Worm (Caenorhabditis elegans) whole organism, L2 larva: Measurements from ENCODE around the gene srh-24.
A peak's percentile ranks its signal among the peaks of the same experiment; 100 is the strongest.

ENCODE experiments used
- C34F6.9 ChIP-seq: fragments of 150-350 bp; optimal IDR thresholded peaks from 2 replicates; lab custom pipeline; 2014; ENCODE audit warnings: missing biosample characterization, missing genetic modification characterization
- R02D3.7 ChIP-seq: fragments of 150-350 bp; optimal IDR thresholded peaks from 2 replicates; lab custom pipeline; 2014; ENCODE audit warnings: missing biosample characterization, missing genetic modification characterization
- Y55F3AM.14 ChIP-seq: fragments of 200-800 bp; sonication (Bioruptor generic); optimal IDR thresholded peaks from 2 replicates; lab custom pipeline; 2018; ENCODE audit warnings: mild to moderate bottlenecking, missing genetic modification characterization, missing compliant biosample characterization
- ZK546.5 ChIP-seq: sonication (generic microtip); optimal IDR thresholded peaks from 2 replicates; lab custom pipeline; 2017; ENCODE audit warnings: missing biosample characterization, missing genetic modification characterization
- alr-1 ChIP-seq: fragments of 150-350 bp; optimal IDR thresholded peaks from 2 replicates; lab custom pipeline; 2014; ENCODE audit warnings: missing biosample characterization, missing genetic modification characterization
- aly-2 ChIP-seq: fragments of 150-350 bp; optimal IDR thresholded peaks from 2 replicates; lab custom pipeline; 2014; ENCODE audit warnings: missing biosample characterization, missing genetic modification characterization
- ama-1 ChIP-seq: fragments of 150-350 bp; optimal IDR thresholded peaks from 2 replicates; lab custom pipeline; 2018; ENCODE audit warnings: inconsistent platforms
- blmp-1 ChIP-seq: sonication (generic microtip); optimal IDR thresholded peaks from 2 replicates; lab custom pipeline; 2017; ENCODE audit warnings: missing genetic modification characterization, mild to moderate bottlenecking, missing compliant biosample characterization, antibody characterized with exemption, moderate library complexity; ENCODE audit not compliant: insufficient read depth
- ceh-82 ChIP-seq: fragments of 150-350 bp; optimal IDR thresholded peaks from 2 replicates; lab custom pipeline; 2014; ENCODE audit warnings: missing biosample characterization, missing genetic modification characterization
- crh-2 ChIP-seq: sonication (generic microtip); optimal IDR thresholded peaks from 2 replicates; lab custom pipeline; 2017; ENCODE audit warnings: missing biosample characterization, missing genetic modification characterization
- dmd-4 ChIP-seq: sonication (generic microtip); optimal IDR thresholded peaks from 2 replicates; lab custom pipeline; 2017; ENCODE audit warnings: missing biosample characterization, missing genetic modification characterization
- elt-1 ChIP-seq: fragments of 150-350 bp; optimal IDR thresholded peaks from 2 replicates; lab custom pipeline; 2014; ENCODE audit warnings: missing biosample characterization, missing genetic modification characterization
- elt-3 ChIP-seq: sonication (generic microtip); optimal IDR thresholded peaks from 2 replicates; lab custom pipeline; 2017; ENCODE audit warnings: missing biosample characterization, missing genetic modification characterization
- fos-1 ChIP-seq: fragments of 150-350 bp; optimal IDR thresholded peaks from 2 replicates; lab custom pipeline; 2014; ENCODE audit warnings: missing biosample characterization, missing genetic modification characterization
- gmeb-1 ChIP-seq: fragments of 150-350 bp; optimal IDR thresholded peaks from 2 replicates; lab custom pipeline; 2014; ENCODE audit warnings: missing biosample characterization, missing genetic modification characterization
- lin-13 ChIP-seq: fragments of 150-350 bp; optimal IDR thresholded peaks from 2 replicates; lab custom pipeline; 2014; ENCODE audit warnings: missing biosample characterization, missing genetic modification reagents, missing genetic modification characterization
- lin-39 ChIP-seq: fragments of 150-350 bp; optimal IDR thresholded peaks from 2 replicates; lab custom pipeline; 2014; ENCODE audit warnings: missing biosample characterization, missing genetic modification reagents, missing genetic modification characterization
- lsy-2 ChIP-seq, 2 experiments: fragments of 150-350 bp in 1 of 2; sonication (generic microtip) in 1 of 2; optimal IDR thresholded peaks; 2 replicates each; lab custom pipeline; 2014 to 2017; ENCODE audit warnings: missing biosample characterization in 2 of 2, missing genetic modification characterization in 2 of 2
- mab-5 ChIP-seq: fragments of 150-350 bp; optimal IDR thresholded peaks from 2 replicates; lab custom pipeline; 2014; ENCODE audit warnings: missing biosample characterization, missing genetic modification characterization
- mdl-1 ChIP-seq, 2 experiments: fragments of 150-350 bp in 1 of 2; sonication (generic microtip) in 1 of 2; optimal IDR thresholded peaks; 2 replicates each; lab custom pipeline; 2017; ENCODE audit warnings: missing biosample characterization in 2 of 2, missing genetic modification characterization in 2 of 2
- nhr-10 ChIP-seq: sonication (generic microtip); optimal IDR thresholded peaks from 2 replicates; lab custom pipeline; 2017; ENCODE audit warnings: missing biosample characterization, missing genetic modification characterization
- nhr-11 ChIP-seq: fragments of 150-350 bp; optimal IDR thresholded peaks from 2 replicates; lab custom pipeline; 2014; ENCODE audit warnings: missing biosample characterization, missing genetic modification characterization
- nhr-12 ChIP-seq: fragments of 150-350 bp; optimal IDR thresholded peaks from 2 replicates; lab custom pipeline; 2014; ENCODE audit warnings: missing biosample characterization, missing genetic modification characterization
- nhr-129 ChIP-seq: fragments of 150-350 bp; optimal IDR thresholded peaks from 2 replicates; lab custom pipeline; 2014; ENCODE audit warnings: missing biosample characterization, missing genetic modification characterization
- nhr-21 ChIP-seq: fragments of 150-350 bp; optimal IDR thresholded peaks from 2 replicates; lab custom pipeline; 2014; ENCODE audit warnings: missing biosample characterization, missing genetic modification characterization
- nhr-23 ChIP-seq: fragments of 150-350 bp; optimal IDR thresholded peaks from 2 replicates; lab custom pipeline; 2014; ENCODE audit warnings: missing biosample characterization, missing genetic modification reagents, missing genetic modification characterization
- nhr-237 ChIP-seq: fragments of 150-350 bp; optimal IDR thresholded peaks from 2 replicates; lab custom pipeline; 2014; ENCODE audit warnings: missing biosample characterization, missing genetic modification characterization
- nhr-25 ChIP-seq: fragments of 150-350 bp; sonication (generic microtip); optimal IDR thresholded peaks from 3 replicates; lab custom pipeline; 2014; ENCODE audit warnings: missing biosample characterization, missing genetic modification characterization
- nhr-77 ChIP-seq: fragments of 150-350 bp; optimal IDR thresholded peaks from 2 replicates; lab custom pipeline; 2014; ENCODE audit warnings: missing biosample characterization, missing genetic modification characterization
- peb-1 ChIP-seq: fragments of 150-350 bp; optimal IDR thresholded peaks from 2 replicates; lab custom pipeline; 2014; ENCODE audit warnings: missing biosample characterization, missing genetic modification characterization
- sem-4 ChIP-seq: fragments of 150-350 bp; optimal IDR thresholded peaks from 2 replicates; lab custom pipeline; 2014; ENCODE audit warnings: missing biosample characterization, missing genetic modification reagents, missing genetic modification characterization
- skn-1 ChIP-seq: sonication (generic microtip); optimal IDR thresholded peaks from 2 replicates; lab custom pipeline; 2017; ENCODE audit warnings: missing biosample characterization, missing genetic modification characterization
- sma-9 ChIP-seq, 2 experiments: fragments of 150-350 bp in 1 of 2; sonication (generic microtip) in 1 of 2; optimal IDR thresholded peaks; 2 replicates each; lab custom pipeline; 2014 to 2016; ENCODE audit warnings: missing genetic modification characterization in 2 of 2, mild to moderate bottlenecking in 1 of 2, missing biosample characterization in 1 of 2, missing compliant biosample characterization in 1 of 2, missing genetic modification reagents in 1 of 2, moderate library complexity in 1 of 2
- snpc-4 ChIP-seq: fragments of 150-350 bp; optimal IDR thresholded peaks from 2 replicates; lab custom pipeline; 2014; ENCODE audit warnings: missing biosample characterization, missing genetic modification characterization
- unc-39 ChIP-seq: fragments of 150-350 bp; optimal IDR thresholded peaks from 2 replicates; lab custom pipeline; 2014; ENCODE audit warnings: missing biosample characterization, missing genetic modification characterization
- unc-55 ChIP-seq: fragments of 150-350 bp; sonication (generic microtip); optimal IDR thresholded peaks from 3 replicates; lab custom pipeline; 2014; ENCODE audit warnings: missing biosample characterization, missing genetic modification reagents, missing genetic modification characterization
- unc-62 ChIP-seq: fragments of 150-350 bp; optimal IDR thresholded peaks from 2 replicates; lab custom pipeline; 2014; ENCODE audit warnings: missing biosample characterization, missing genetic modification reagents, missing genetic modification characterization
- zag-1 ChIP-seq: fragments of 150-350 bp; optimal IDR thresholded peaks from 2 replicates; lab custom pipeline; 2014; ENCODE audit warnings: missing biosample characterization, missing genetic modification characterization
- ztf-1 ChIP-seq: fragments of 200-800 bp; sonication (Bioruptor generic); conservative IDR thresholded peaks from 2 replicates; pipeline ENCODE4 v1.3.6; 2022; ENCODE audit warnings: missing genetic modification characterization, missing compliant biosample characterization
- ztf-11 ChIP-seq: sonication (generic microtip); optimal IDR thresholded peaks from 2 replicates; lab custom pipeline; 2017; ENCODE audit warnings: missing biosample characterization, missing genetic modification characterization

The srh-24 gene

DNA sequence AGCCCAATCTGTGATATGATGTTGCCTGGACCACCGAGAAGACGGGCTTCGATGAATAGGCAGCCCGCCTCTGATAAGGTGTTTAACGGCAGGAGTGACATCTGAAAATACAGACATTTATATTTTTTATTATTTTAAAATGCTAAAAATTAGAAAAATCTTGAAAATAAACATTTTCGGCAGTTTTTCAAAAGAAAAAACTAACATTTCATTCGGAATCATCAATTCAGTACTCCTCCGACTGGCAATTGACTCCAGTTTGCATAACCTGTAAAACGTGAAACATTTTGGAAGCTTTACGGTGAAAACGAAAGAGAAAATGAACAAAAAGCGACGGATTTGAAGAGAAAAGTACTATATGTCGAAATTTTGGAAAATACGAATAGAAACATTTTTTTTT lies 45.0 kb upstream of the srh-24 start, which contains the start of gene ric-7:
Gene ric-7, minus strand, starts transcription at position 101 of the 400 bp plus-strand sequence.
- TF ChIP-seq nhr-25 (tag; lab: Kevin White, UChicago) (no peak), nhr-237 (tag; lab: Kevin White, UChicago) (no peak), Y55F3AM.14 (GFP tag; lab: Kevin White, UChicago) (no peak), nhr-10 (tag; lab: Kevin White, UChicago) (no peak), elt-1 (tag; lab: Kevin White, UChicago) (no peak), lin-13 (GFP tag; lab: Kevin White, UChicago) (no peak), mab-5 (tag; lab: Kevin White, UChicago) (no peak), crh-2 (tag; lab: Kevin White, UChicago) (no peak), nhr-21 (no peak), dmd-4 (tag; lab: Kevin White, UChicago) (no peak), lsy-2 (tag; optimal IDR thresholded peaks at IDR 0.05; lab: Kevin White, UChicago) (no peak), unc-39 (no peak), fos-1 (no peak), gmeb-1 (no peak), ztf-1 (no peak), blmp-1 (tag; lab: Kevin White, UChicago) (no peak), ama-1 (no peak), ztf-11 (tag; lab: Kevin White, UChicago) (no peak), skn-1 (tag; lab: Kevin White, UChicago) (no peak), ceh-82 (tag; lab: Kevin White, UChicago) (no peak)

DNA sequence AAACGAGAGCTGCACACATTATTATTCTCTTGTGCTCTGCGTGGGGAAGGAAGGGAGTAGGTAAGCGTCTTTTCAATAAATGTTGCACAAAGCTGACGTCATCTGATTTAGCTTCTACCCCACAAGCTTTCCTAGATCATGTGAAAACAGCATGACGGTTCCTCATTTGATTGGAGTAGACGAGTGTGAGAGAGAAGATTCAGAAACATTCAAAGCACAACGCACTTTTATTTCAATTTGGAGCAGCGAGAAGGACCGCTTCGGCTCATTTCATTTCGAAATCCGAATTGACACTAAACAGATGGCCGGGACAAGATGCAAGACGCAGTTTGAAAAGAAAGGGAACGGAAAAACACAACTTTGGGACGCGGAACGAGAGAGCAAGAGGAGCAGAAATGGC lies 43.5 kb upstream of the srh-24 start:
- TF ChIP-seq dmd-4 (tag; lab: Kevin White, UChicago), result no peak
- TF ChIP-seq ceh-82 (tag; lab: Kevin White, UChicago), result no peak
- TF ChIP-seq sem-4, result peak; percentile 72
- no peak for TF ChIP-seq skn-1 (tag; lab: Kevin White, UChicago)
- TF ChIP-seq peb-1 (tag; lab: Kevin White, UChicago), result no peak
- peak; percentile 30 for TF ChIP-seq nhr-129 (tag; lab: Kevin White, UChicago)
- no peak for TF ChIP-seq nhr-11 (tag; lab: Kevin White, UChicago)
- TF ChIP-seq nhr-10 (tag; lab: Kevin White, UChicago), result no peak
- TF ChIP-seq mdl-1 (tag; optimal IDR thresholded peaks at IDR 0.05; lab: Kevin White, UChicago), result no peak
- no peak for TF ChIP-seq lin-39 (tag; lab: Kevin White, UChicago)
- no peak for TF ChIP-seq nhr-12 (tag; lab: Kevin White, UChicago)
- TF ChIP-seq zag-1, result no peak
- TF ChIP-seq Y55F3AM.14 (GFP tag; lab: Kevin White, UChicago), result no peak
- TF ChIP-seq ztf-11 (tag; lab: Kevin White, UChicago), result no peak
- TF ChIP-seq elt-3 (tag; lab: Kevin White, UChicago), result no peak
- no peak for TF ChIP-seq mab-5 (tag; lab: Kevin White, UChicago)
- no peak for TF ChIP-seq ztf-1
- no peak for TF ChIP-seq ZK546.5 (tag; lab: Kevin White, UChicago)
- no peak for TF ChIP-seq gmeb-1
- peak; percentile 30 for TF ChIP-seq sma-9 (GFP tag; optimal IDR thresholded peaks at IDR 0.05; lab: Kevin White, UChicago)
- no peak for TF ChIP-seq sma-9 (tag; optimal IDR thresholded peaks at IDR 0.05; lab: Kevin White, UChicago)
- no peak for TF ChIP-seq unc-62
- peak in 1 of 2 experiments; percentile 16 for TF ChIP-seq lsy-2 (tag; optimal IDR thresholded peaks at IDR 0.05; lab: Kevin White, UChicago)
- no peak for TF ChIP-seq nhr-25 (tag; lab: Kevin White, UChicago)
- no peak for TF ChIP-seq nhr-237 (tag; lab: Kevin White, UChicago)
- no peak for TF ChIP-seq aly-2 (tag; lab: Kevin White, UChicago)
- TF ChIP-seq ama-1, result no peak
- peak; percentile 56 for TF ChIP-seq C34F6.9 (tag; lab: Kevin White, UChicago)
- TF ChIP-seq alr-1 (tag; lab: Kevin White, UChicago), result no peak
- no peak for TF ChIP-seq crh-2 (tag; lab: Kevin White, UChicago)
- peak; percentile 5 for TF ChIP-seq unc-55 (GFP tag; lab: Kevin White, UChicago)
- TF ChIP-seq nhr-23 (tag; lab: Kevin White, UChicago), result no peak
- no peak for TF ChIP-seq snpc-4 (tag; lab: Kevin White, UChicago)
- TF ChIP-seq nhr-77 (tag; lab: Kevin White, UChicago), result no peak
- TF ChIP-seq R02D3.7, result no peak
- TF ChIP-seq, all 48 proteins: peak for 6
